Worm (Caenorhabditis elegans) whole organism, young adult: ENCODE data around the gene cdf-1.

Experiments used
- B0261.1 ChIP-seq: sonication (generic microtip); optimal IDR thresholded peaks from 2 replicates; lab custom pipeline; 2016; ENCODE audit warnings: mild to moderate bottlenecking, missing genetic modification characterization, moderate library complexity, missing compliant biosample characterization
- F49E8.2 ChIP-seq: sonication (generic microtip); optimal IDR thresholded peaks from 3 replicates; lab custom pipeline; 2017; ENCODE audit warnings: missing genetic modification characterization, mild to moderate bottlenecking, missing compliant biosample characterization, antibody characterized with exemption, moderate library complexity; ENCODE audit not compliant: insufficient read depth
- ama-1 ChIP-seq, 3 experiments: fragments of 150-350 bp in 1 of 3; sonication (generic microtip) in 2 of 3; optimal IDR thresholded peaks; 2 replicates each; lab custom pipeline; 2014 to 2018; ENCODE audit warnings: missing biosample characterization in 2 of 3, missing genetic modification characterization in 2 of 3, missing genetic modification reagents in 2 of 3
- dpl-1 ChIP-seq: fragments of 150-350 bp; optimal IDR thresholded peaks from 2 replicates; lab custom pipeline; 2014; ENCODE audit warnings: missing biosample characterization, missing genetic modification reagents, missing genetic modification characterization
- efl-1 ChIP-seq: fragments of 150-350 bp; optimal IDR thresholded peaks from 2 replicates; lab custom pipeline; 2014; ENCODE audit warnings: missing biosample characterization, missing genetic modification reagents, missing genetic modification characterization
- let-526 ChIP-seq: fragments of 200-800 bp; sonication (Bioruptor generic); IDR thresholded peaks from 2 replicates; pipeline ENCODE4 v1.3.6; 2022; ENCODE audit warnings: missing genetic modification reagents, missing genetic modification characterization, missing compliant biosample characterization
- nhr-179 ChIP-seq: sonication (generic microtip); optimal IDR thresholded peaks from 2 replicates; lab custom pipeline; 2016; ENCODE audit warnings: mild to moderate bottlenecking, missing genetic modification characterization, missing compliant biosample characterization
- rpc-1 ChIP-seq, 2 experiments: fragments of 150-350 bp in 1 of 2; sonication (generic microtip) in 1 of 2; optimal IDR thresholded peaks; 2 replicates each; lab custom pipeline; 2014 to 2018; ENCODE audit warnings: missing biosample characterization in 1 of 2, missing genetic modification characterization in 1 of 2, missing genetic modification reagents in 1 of 2, missing genotype in 1 of 2
- tbp1 ChIP-seq: fragments of 200-800 bp; sonication (Bioruptor generic); optimal IDR thresholded peaks from 2 replicates; lab custom pipeline; 2018; ENCODE audit warnings: mild to moderate bottlenecking, missing genetic modification characterization, missing compliant biosample characterization

DNA sequence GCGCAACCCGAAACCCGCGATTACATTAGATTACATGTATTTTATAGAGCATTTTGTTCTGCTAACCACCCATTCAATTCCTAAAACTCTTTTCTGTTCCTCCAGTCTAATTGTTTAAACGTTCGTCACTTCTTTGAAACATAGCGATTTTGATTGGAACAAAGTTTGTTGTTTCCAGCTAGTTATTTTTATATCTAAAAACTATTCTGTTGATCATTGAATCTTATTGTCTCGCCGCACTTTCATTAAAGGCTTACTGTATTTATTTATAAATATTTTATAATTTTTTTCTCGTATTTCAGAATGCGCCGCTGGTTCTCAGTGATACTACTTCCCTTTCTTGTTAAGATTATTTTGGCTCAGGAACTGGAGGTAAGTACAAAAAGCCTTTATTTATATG lies 37.7 kb upstream of the cdf-1 start, which contains the start of gene T14E8.2:
- TF ChIP-seq F49E8.2 (tag; lab: Kevin White, UChicago) (no peak), ama-1 (optimal IDR thresholded peaks at IDR 0.05; lab: Kevin White, UChicago) (no peak), ama-1 (GFP tag; optimal IDR thresholded peaks at IDR 0.05; lab: Kevin White, UChicago) (no peak), efl-1 (no peak), tbp1 (GFP tag; lab: Kevin White, UChicago) (no peak), B0261.1 (tag; lab: Kevin White, UChicago) (no peak), rpc-1 (optimal IDR thresholded peaks at IDR 0.05; lab: Kevin White, UChicago) (no peak), rpc-1 (tag; optimal IDR thresholded peaks at IDR 0.05; lab: Kevin White, UChicago) (no peak), nhr-179 (no peak), dpl-1 (GFP tag; lab: Kevin White, UChicago) (no peak), let-526 (no peak)
